Fruit fly (Drosophila melanogaster): ENCODE results near the gene jvl.
A peak's percentile ranks its signal among the peaks of the same experiment; 100 is the strongest.

The jvl gene

dm6 chr3R:14721942-14722939 is 19.1 kb upstream of the jvl start (continued):
- TF ChIP-seq CG4318 (GFP tag; optimal IDR thresholded peaks at IDR 0.05) (peak; percentile 57), OdsH (GFP tag; optimal IDR thresholded peaks at IDR 0.05) (peak; percentile 62), Lpt (GFP tag; optimal IDR thresholded peaks at IDR 0.05) (peak; percentile 69), vri (GFP tag; optimal IDR thresholded peaks at IDR 0.05) (peak; percentile 39), Met (GFP tag; optimal IDR thresholded peaks at IDR 0.05) (peak; percentile 74), cyc (GFP tag; optimal IDR thresholded peaks at IDR 0.05) (peak; percentile 51), fd59A (GFP tag; optimal IDR thresholded peaks at IDR 0.05) (peak; percentile 13), fd85E (GFP tag; optimal IDR thresholded peaks at IDR 0.05) (peak; percentile 27), CG16779 (tag; optimal IDR thresholded peaks at IDR 0.05) (no peak), Hr38 (GFP tag; optimal IDR thresholded peaks at IDR 0.05) (no peak), lz (GFP tag; optimal IDR thresholded peaks at IDR 0.05) (peak; percentile 74), topi (GFP tag; optimal IDR thresholded peaks at IDR 0.05) (peak; percentile 71), spab (GFP tag; optimal IDR thresholded peaks at IDR 0.05) (no peak), achi (GFP tag; optimal IDR thresholded peaks at IDR 0.05) (peak; percentile 62), fkh (GFP tag; optimal IDR thresholded peaks at IDR 0.05) (peak; percentile 59), salr (GFP tag; optimal IDR thresholded peaks at IDR 0.05) (peak in 1 of 2 experiments; percentile 68), dsx (GFP tag; optimal IDR thresholded peaks at IDR 0.05; ENCODE audit: poor library complexity, severe bottlenecking) (peak; percentile 58), CG3032 (tag; optimal IDR thresholded peaks at IDR 0.05) (peak; percentile 34), CG11902 (GFP tag; optimal IDR thresholded peaks at IDR 0.05) (peak; percentile 36), CG34406 (GFP tag; optimal IDR thresholded peaks at IDR 0.05) (peak; percentile 66), CG1621 (tag; optimal IDR thresholded peaks at IDR 0.05) (no peak), CG8119 (GFP tag; IDR thresholded peaks at IDR 0.05) (peak; percentile 67), svp (GFP tag) (peak; percentile 79), CG15336 (GFP tag; IDR thresholded peaks at IDR 0.05) (peak; percentile 70), Sox102F (GFP tag; optimal IDR thresholded peaks at IDR 0.05) (peak; percentile 61), CG8319 (GFP tag; optimal IDR thresholded peaks at IDR 0.05) (no peak), CG32006 (GFP tag; optimal IDR thresholded peaks at IDR 0.05) (peak; percentile 74), Hr4 (GFP tag; optimal IDR thresholded peaks at IDR 0.05) (peak; percentile 68), ss (GFP tag; optimal IDR thresholded peaks at IDR 0.05) (peak; percentile 68 to 73)

- no peak for TF ChIP-seq CG6854 (GFP tag; optimal IDR thresholded peaks at IDR 0.05)
- no peak for TF ChIP-seq CG3032 (tag; optimal IDR thresholded peaks at IDR 0.05)
- no peak for TF ChIP-seq Lpt (GFP tag; optimal IDR thresholded peaks at IDR 0.05)
- TF ChIP-seq CG3919 (GFP tag; optimal IDR thresholded peaks at IDR 0.05): no peak
- TF ChIP-seq CG15336 (GFP tag; IDR thresholded peaks at IDR 0.05): no peak
- TF ChIP-seq dac (GFP tag; optimal IDR thresholded peaks at IDR 0.05): no peak
- peak; percentile 88 for TF ChIP-seq svp (GFP tag)
- peak; percentile 10 for TF ChIP-seq CG32006 (GFP tag; optimal IDR thresholded peaks at IDR 0.05)
- peak; percentile 32 for TF ChIP-seq CG31627 (GFP tag; optimal IDR thresholded peaks at IDR 0.05)
- TF ChIP-seq Met (GFP tag; optimal IDR thresholded peaks at IDR 0.05): no peak
These were observed 18.1 kb upstream of the jvl start for dm6 chr3R:14723355-14723670.

dm6 chr3R:14723671-14724500 is 17.5 kb upstream of the jvl start, which contains the start of gene kibra:
TSS of gene kibra (minus strand) at chr3R:14724261.
- peak; percentile 2 for TF ChIP-seq net (GFP tag; optimal IDR thresholded peaks at IDR 0.05)
- TF ChIP-seq svp (GFP tag): peak; percentile 79
- peak; percentile 78 for TF ChIP-seq Hr39 (GFP tag; optimal IDR thresholded peaks at IDR 0.05)
- no peak for TF ChIP-seq CG6808 (GFP tag; optimal IDR thresholded peaks at IDR 0.05)
- no peak for TF ChIP-seq dac (GFP tag; optimal IDR thresholded peaks at IDR 0.05)
- TF ChIP-seq CG11294 (GFP tag; IDR thresholded peaks at IDR 0.05): no peak
- TF ChIP-seq Hr38 (GFP tag; optimal IDR thresholded peaks at IDR 0.05): no peak
- peak; percentile 57 for TF ChIP-seq esn (GFP tag; optimal IDR thresholded peaks at IDR 0.05)
- TF ChIP-seq Hr4 (GFP tag; optimal IDR thresholded peaks at IDR 0.05): peak; percentile 55
- TF ChIP-seq CG7368 (GFP tag; optimal IDR thresholded peaks at IDR 0.05): peak; percentile 1
- TF ChIP-seq lz (GFP tag; optimal IDR thresholded peaks at IDR 0.05): peak; percentile 65
- TF ChIP-seq achi (GFP tag; optimal IDR thresholded peaks at IDR 0.05): peak; percentile 6
- TF ChIP-seq vri (GFP tag; optimal IDR thresholded peaks at IDR 0.05): peak; percentile 81
- no peak for TF ChIP-seq CG6163 (GFP tag; IDR thresholded peaks at IDR 0.05)
- TF ChIP-seq Met (GFP tag; optimal IDR thresholded peaks at IDR 0.05): peak; percentile 41
- peak; percentile 32 for TF ChIP-seq CG6276 (GFP tag; optimal IDR thresholded peaks at IDR 0.05)
- TF ChIP-seq fkh (GFP tag; optimal IDR thresholded peaks at IDR 0.05): peak; percentile 98
- peak; percentile 53 for TF ChIP-seq Ets21C (GFP tag; optimal IDR thresholded peaks at IDR 0.05)
- TF ChIP-seq CG8632 (GFP tag; optimal IDR thresholded peaks at IDR 0.05): no peak
- TF ChIP-seq Eip78C (GFP tag): peak; percentile 76
- peak; percentile 68 for TF ChIP-seq CG6854 (GFP tag; optimal IDR thresholded peaks at IDR 0.05)

Data from whole organism, prepupa.